Worm (Caenorhabditis elegans) whole organism, late embryonic: ENCODE measurements around the gene F58F6.5.

Experiments
- C38D4.7 ChIP-seq: fragments of 200-800 bp; sonication (Bioruptor generic); optimal IDR thresholded peaks from 2 replicates; lab custom pipeline; 2018; ENCODE audit warnings: mild to moderate bottlenecking, missing genetic modification characterization, moderate library complexity, missing compliant biosample characterization
- F13H6.1 ChIP-seq: sonication (generic microtip); optimal IDR thresholded peaks from 2 replicates; lab custom pipeline; 2016; ENCODE audit warnings: missing genetic modification characterization, missing compliant biosample characterization
- K02D7.2 ChIP-seq: sonication (generic microtip); optimal IDR thresholded peaks from 2 replicates; lab custom pipeline; 2017; ENCODE audit warnings: mild to moderate bottlenecking, missing genetic modification characterization, missing compliant biosample characterization
- K09A11.1 ChIP-seq: sonication (generic microtip); optimal IDR thresholded peaks from 2 replicates; lab custom pipeline; 2017; ENCODE audit warnings: antibody characterized with exemption, mild to moderate bottlenecking, missing genetic modification characterization, missing compliant biosample characterization; ENCODE audit not compliant: insufficient read depth
- T23F11.4 ChIP-seq: fragments of 200-800 bp; sonication (Bioruptor generic); optimal IDR thresholded peaks from 2 replicates; lab custom pipeline; 2018; ENCODE audit warnings: mild to moderate bottlenecking, missing genetic modification characterization, missing compliant biosample characterization
- ahr-1 ChIP-seq: sonication (generic microtip); optimal IDR thresholded peaks from 2 replicates; lab custom pipeline; 2016; ENCODE audit warnings: missing genetic modification characterization, missing compliant biosample characterization
- ceh-14 ChIP-seq: sonication (generic microtip); optimal IDR thresholded peaks from 2 replicates; lab custom pipeline; 2016; ENCODE audit warnings: missing genotype, missing genetic modification characterization, missing compliant biosample characterization
- ceh-30 ChIP-seq: fragments of 150-350 bp; optimal IDR thresholded peaks from 2 replicates; lab custom pipeline; 2014; ENCODE audit warnings: missing biosample characterization, missing genetic modification characterization
- ceh-6 ChIP-seq: fragments of 200-800 bp; sonication (Bioruptor generic); optimal IDR thresholded peaks from 2 replicates; lab custom pipeline; 2018; ENCODE audit warnings: mild to moderate bottlenecking, missing genetic modification characterization, missing compliant biosample characterization
- ceh-9 ChIP-seq: sonication (generic microtip); optimal IDR thresholded peaks from 2 replicates; lab custom pipeline; 2016; ENCODE audit warnings: mild to moderate bottlenecking, missing genetic modification characterization, inconsistent platforms, missing compliant biosample characterization
- elt-2 ChIP-seq: sonication (generic microtip); optimal IDR thresholded peaks from 2 replicates; lab custom pipeline; 2016; ENCODE audit warnings: missing genetic modification reagents, missing genetic modification characterization, missing compliant biosample characterization
- fax-1 ChIP-seq: sonication (generic microtip); optimal IDR thresholded peaks from 2 replicates; lab custom pipeline; 2016; ENCODE audit warnings: missing genotype, missing genetic modification characterization, missing compliant biosample characterization
- fkh-10 ChIP-seq: fragments of 150-350 bp; optimal IDR thresholded peaks from 2 replicates; lab custom pipeline; 2014; ENCODE audit warnings: missing biosample characterization, missing genetic modification reagents, missing genetic modification characterization
- fkh-6 ChIP-seq: sonication (generic microtip); optimal IDR thresholded peaks from 2 replicates; lab custom pipeline; 2016; ENCODE audit warnings: missing genetic modification characterization, missing compliant biosample characterization
- hlh-13 ChIP-seq: fragments of 200-800 bp; sonication (Bioruptor generic); optimal IDR thresholded peaks from 2 replicates; lab custom pipeline; 2018; ENCODE audit warnings: mild to moderate bottlenecking, missing genetic modification characterization, missing compliant biosample characterization
- hlh-15 ChIP-seq: sonication (generic microtip); optimal IDR thresholded peaks from 2 replicates; lab custom pipeline; 2016; ENCODE audit warnings: missing genetic modification characterization, missing compliant biosample characterization
- hlh-30 ChIP-seq: sonication (generic microtip); optimal IDR thresholded peaks from 2 replicates; lab custom pipeline; 2017; ENCODE audit warnings: antibody characterized with exemption, missing genetic modification characterization, missing compliant biosample characterization; ENCODE audit not compliant: insufficient read depth
- lim-6 ChIP-seq: sonication (generic microtip); optimal IDR thresholded peaks from 2 replicates; lab custom pipeline; 2016; ENCODE audit warnings: missing genetic modification characterization, missing compliant biosample characterization
- lin-11 ChIP-seq: fragments of 200-800 bp; sonication (Bioruptor generic); optimal IDR thresholded peaks from 2 replicates; lab custom pipeline; 2018; ENCODE audit warnings: mild to moderate bottlenecking, missing genetic modification characterization, missing compliant biosample characterization
- madf-2 ChIP-seq: sonication (generic microtip); optimal IDR thresholded peaks from 2 replicates; lab custom pipeline; 2017; ENCODE audit warnings: missing genetic modification characterization, missing compliant biosample characterization
- nhr-11 ChIP-seq: fragments of 150-350 bp; optimal IDR thresholded peaks from 2 replicates; lab custom pipeline; 2014; ENCODE audit warnings: missing biosample characterization, missing genetic modification characterization
- pag-3 ChIP-seq: sonication (generic microtip); optimal IDR thresholded peaks from 2 replicates; lab custom pipeline; 2016; ENCODE audit warnings: missing compliant biosample characterization, missing genetic modification characterization, borderline replicate concordance
- pat-9 ChIP-seq: fragments of 200-800 bp; sonication (Bioruptor generic); optimal IDR thresholded peaks from 2 replicates; lab custom pipeline; 2018; ENCODE audit warnings: mild to moderate bottlenecking, missing genetic modification characterization, moderate library complexity, missing compliant biosample characterization
- pha-2 ChIP-seq: sonication (generic microtip); optimal IDR thresholded peaks from 2 replicates; lab custom pipeline; 2017; ENCODE audit warnings: mild to moderate bottlenecking, missing genetic modification characterization, missing compliant biosample characterization
- ref-2 ChIP-seq: sonication (generic microtip); optimal IDR thresholded peaks from 2 replicates; lab custom pipeline; 2016; ENCODE audit warnings: missing genetic modification characterization, missing compliant biosample characterization
- rnt-1 ChIP-seq: sonication (generic microtip); optimal IDR thresholded peaks from 2 replicates; lab custom pipeline; 2016; ENCODE audit warnings: missing genetic modification characterization, missing compliant biosample characterization
- sdc-2 ChIP-seq: sonication (generic microtip); optimal IDR thresholded peaks from 2 replicates; lab custom pipeline; 2016; ENCODE audit warnings: missing genotype, missing genetic modification characterization, missing compliant biosample characterization
- sox-2 ChIP-seq: fragments of 200-800 bp; sonication (Bioruptor generic); IDR thresholded peaks from 2 replicates; pipeline ENCODE4 v1.3.6; 2022; ENCODE audit warnings: missing genetic modification reagents, missing genetic modification characterization, missing compliant biosample characterization
- sox-4 ChIP-seq: sonication (generic microtip); optimal IDR thresholded peaks from 2 replicates; lab custom pipeline; 2017; ENCODE audit warnings: mild to moderate bottlenecking, missing genetic modification characterization, inconsistent platforms, missing compliant biosample characterization
- tbx-2 ChIP-seq: sonication (generic microtip); optimal IDR thresholded peaks from 2 replicates; lab custom pipeline; 2016; ENCODE audit warnings: missing genetic modification characterization, missing compliant biosample characterization
- tbx-7 ChIP-seq: sonication (generic microtip); optimal IDR thresholded peaks from 2 replicates; lab custom pipeline; 2016; ENCODE audit warnings: missing genotype, missing genetic modification characterization, missing compliant biosample characterization
- unc-3 ChIP-seq, 2 experiments: fragments of 200-800 bp in 1 of 2; sonication (Bioruptor generic) in 1 of 2; sonication (generic microtip) in 1 of 2; conservative IDR thresholded peaks in 1 of 2; optimal IDR thresholded peaks in 1 of 2; 2 replicates each; pipeline versions ENCODE4 v1.3.6 to Lab custom; 2016 to 2022; ENCODE audit warnings: missing compliant biosample characterization in 2 of 2, missing genetic modification characterization in 2 of 2, missing genetic modification reagents in 1 of 2
- unc-42 ChIP-seq: sonication (generic microtip); optimal IDR thresholded peaks from 2 replicates; lab custom pipeline; 2016; ENCODE audit warnings: missing genotype, missing genetic modification characterization, missing compliant biosample characterization
- ztf-16 ChIP-seq: sonication (generic microtip); optimal IDR thresholded peaks from 2 replicates; lab custom pipeline; 2017; ENCODE audit warnings: missing genetic modification characterization, missing compliant biosample characterization

F58F6.5 gene

DNA sequence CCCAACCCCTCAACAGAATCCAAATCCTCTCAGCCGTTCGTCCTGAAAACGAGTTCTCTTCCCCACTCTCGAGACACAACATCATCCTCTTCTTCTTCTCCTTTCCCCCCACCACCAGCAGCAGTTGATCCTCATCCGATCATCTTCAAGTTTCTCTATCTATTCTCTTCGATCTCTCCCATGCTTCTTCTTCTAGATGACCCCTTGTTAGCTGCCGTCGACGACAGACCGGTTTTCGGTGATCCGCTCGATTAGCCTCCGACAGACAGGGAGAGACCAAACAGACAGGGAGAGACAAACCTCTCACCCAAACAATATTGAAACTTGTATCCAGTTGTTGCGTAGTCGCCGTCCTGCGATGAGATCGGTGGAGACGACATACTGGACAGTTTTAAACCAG is 27.8 kb downstream of the F58F6.5 start:
- peak; percentile 3 for TF ChIP-seq rnt-1 (tag; lab: Kevin White, UChicago)
- TF ChIP-seq F13H6.1 (tag; lab: Kevin White, UChicago) = peak; percentile 5
- no peak for TF ChIP-seq C38D4.7 (GFP tag; lab: Kevin White, UChicago)
- no peak for TF ChIP-seq ceh-9 (tag; lab: Kevin White, UChicago)
- TF ChIP-seq, all 69 proteins: peak for 2

DNA sequence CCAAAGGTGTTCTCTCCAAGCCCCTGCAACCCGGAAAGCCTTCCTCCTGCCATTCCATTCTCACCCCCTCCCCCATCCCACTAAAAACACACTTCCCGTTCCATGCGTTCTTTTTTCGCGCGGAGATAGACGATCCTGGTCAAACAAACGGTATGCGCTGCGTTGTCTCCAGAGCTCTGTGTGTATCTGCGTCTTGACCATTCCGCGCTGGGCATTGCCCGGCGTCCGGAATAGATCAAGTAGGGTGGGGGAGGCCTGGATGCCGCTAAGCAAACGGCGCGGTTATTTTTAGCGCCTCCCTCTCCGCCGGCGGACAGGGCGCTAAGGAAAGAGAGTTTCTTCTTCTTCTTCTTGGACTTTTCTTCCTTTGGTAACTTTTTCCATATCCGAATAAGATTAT is 31.8 kb downstream of the F58F6.5 start:
- TF ChIP-seq fax-1 (tag; lab: Kevin White, UChicago) (no peak), hlh-15 (tag; lab: Kevin White, UChicago) (no peak), elt-2 (no peak), hlh-30 (tag; lab: Kevin White, UChicago) (no peak), fkh-10 (no peak), tbx-2 (tag; lab: Kevin White, UChicago) (no peak), tbx-7 (tag; lab: Kevin White, UChicago) (no peak), pag-3 (tag; lab: Kevin White, UChicago) (no peak)

DNA sequence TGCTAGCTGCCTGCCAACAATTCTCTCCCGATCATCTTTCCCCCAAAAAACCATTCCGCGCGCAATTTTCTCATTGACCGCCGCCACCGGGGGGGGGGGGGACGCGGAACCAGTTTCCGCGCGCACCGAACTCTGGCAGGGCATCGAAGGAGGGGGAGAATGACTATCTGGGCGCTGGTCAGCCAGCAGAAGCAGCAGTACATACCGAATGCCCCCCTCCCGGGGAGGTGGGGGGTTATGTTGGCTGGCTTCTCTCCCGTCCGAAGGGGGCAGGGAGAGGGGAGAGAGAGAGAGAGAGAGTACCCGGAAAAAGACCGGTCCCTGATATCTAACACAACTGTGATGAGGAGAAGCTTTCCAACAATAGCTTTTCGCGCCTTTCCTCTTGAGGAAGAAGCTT is 34.2 kb downstream of the F58F6.5 start:
- TF ChIP-seq ceh-6 (GFP tag; lab: Kevin White, UChicago) (peak; percentile 41), unc-42 (no peak), madf-2 (no peak), C38D4.7 (GFP tag; lab: Kevin White, UChicago) (no peak), sox-4 (tag; lab: Kevin White, UChicago) (no peak), ref-2 (tag; lab: Kevin White, UChicago) (no peak), ceh-14 (tag; lab: Kevin White, UChicago) (no peak), hlh-13 (GFP tag; lab: Kevin White, UChicago) (peak; percentile 23), K02D7.2 (tag; lab: Kevin White, UChicago) (no peak), K09A11.1 (tag; lab: Kevin White, UChicago) (no peak), fkh-6 (tag; lab: Kevin White, UChicago) (no peak), unc-3 (GFP tag; conservative IDR thresholded peaks at IDR 0.05; lab: Robert Waterston, UW) (0 out of 2 replicates have a peak, but pooled peaks have one; percentile 4), unc-3 (tag; optimal IDR thresholded peaks at IDR 0.05; lab: Kevin White, UChicago) (no peak), ahr-1 (tag; lab: Kevin White, UChicago) (no peak), ceh-30 (tag; lab: Kevin White, UChicago) (no peak), lin-11 (tag; lab: Kevin White, UChicago) (no peak), ztf-16 (tag; lab: Kevin White, UChicago) (no peak), pha-2 (no peak), nhr-11 (tag; lab: Kevin White, UChicago) (no peak), rnt-1 (tag; lab: Kevin White, UChicago) (no peak), hlh-15 (tag; lab: Kevin White, UChicago) (no peak), lim-6 (tag; lab: Kevin White, UChicago) (no peak), pat-9 (tag; lab: Kevin White, UChicago) (no peak), fkh-10 (no peak)

DNA sequence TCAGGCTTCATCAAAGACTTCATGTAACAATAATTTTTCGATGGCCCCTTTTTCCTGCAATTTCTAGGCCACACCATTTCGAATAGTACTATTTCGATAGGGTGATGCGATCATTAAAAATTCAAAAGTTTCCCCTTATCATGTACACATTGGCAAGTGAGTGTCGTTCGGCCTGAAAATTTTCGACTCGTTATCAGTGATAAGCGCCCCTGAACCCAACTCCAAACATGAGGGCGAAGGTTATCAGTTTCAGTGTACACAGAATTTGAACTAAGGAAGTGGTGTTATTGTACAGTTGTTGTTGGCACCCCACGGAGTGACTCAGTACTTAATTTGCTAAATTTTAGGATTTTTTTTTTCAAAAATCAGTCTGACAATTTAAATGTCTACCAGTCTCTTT is 35.5 kb downstream of the F58F6.5 start:
- TF ChIP-seq T23F11.4 (no peak), elt-2 (peak; percentile 92)

DNA sequence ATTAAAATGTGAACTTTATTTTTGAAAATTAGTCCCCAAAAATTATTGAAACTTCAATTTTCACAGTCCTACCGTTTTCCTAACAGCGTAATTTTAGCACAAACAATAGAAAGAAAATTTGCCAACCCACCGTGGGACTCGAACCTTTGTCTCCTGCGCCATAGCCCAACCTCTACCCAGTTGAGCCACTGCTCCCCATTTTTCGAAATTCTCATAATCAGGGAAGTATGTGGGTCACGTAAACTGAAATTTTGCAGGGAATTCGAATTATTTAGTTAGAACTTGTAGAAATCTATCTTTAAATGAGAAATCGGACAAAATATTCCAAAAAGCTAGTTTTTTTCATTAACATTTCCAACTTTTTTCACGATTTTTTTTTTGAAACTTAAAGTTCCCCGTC is 36.9 kb downstream of the F58F6.5 start:
- TF ChIP-seq sdc-2 (tag; lab: Kevin White, UChicago) (no peak), sox-2 (GFP tag; lab: Robert Waterston, UW) (peak; percentile 6; the same call in 1 of the 2 replicates)
- TF ChIP-seq, all 69 proteins: peak for 1
